Fruit fly (Drosophila melanogaster) S2 (cell line): ENCODE data around the gene rtet.

ENCODE experiments used
- CG8478 ChIP-seq: fragments of >200 bp; optimal IDR thresholded peaks from 2 replicates; lab custom pipeline; 2018
- CTCF ChIP-seq, 2 experiments: fragments of >200 bp; optimal IDR thresholded peaks; 2 replicates each; lab custom pipeline; 2018

rtet gene

DNA sequence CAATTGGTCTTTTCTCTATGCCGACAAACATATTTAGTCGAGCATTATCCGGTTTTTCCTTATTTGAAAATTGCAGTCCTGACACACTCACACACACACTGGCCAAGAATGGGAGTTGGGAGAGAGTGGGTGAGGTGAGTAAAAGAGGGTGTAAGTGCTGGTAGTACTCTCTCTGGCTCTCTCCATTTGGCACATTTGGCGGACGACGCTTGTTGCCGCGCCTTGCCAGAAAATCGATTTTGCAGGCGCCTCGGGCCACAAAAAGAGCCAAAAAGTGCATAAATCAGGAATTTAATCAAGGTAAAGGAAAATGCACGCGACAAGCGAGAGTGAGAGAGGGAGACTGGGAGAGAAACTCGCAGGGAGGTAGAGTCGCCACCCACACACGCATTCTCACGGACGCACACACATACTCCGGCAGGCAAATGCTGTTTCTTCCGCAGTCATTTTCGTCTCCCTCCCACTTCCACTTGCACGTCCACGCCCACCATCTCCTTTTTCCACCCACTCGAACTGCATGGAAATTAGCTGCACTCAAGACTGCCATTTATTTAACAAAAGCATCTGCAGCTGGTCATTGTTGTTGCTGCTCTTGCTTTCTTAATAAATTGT, 11.6 kb upstream of the rtet start:
- TF ChIP-seq CG8478 (lab: Kevin White, UChicago), result no peak
- no peak for TF ChIP-seq CTCF (optimal IDR thresholded peaks at IDR 0.05; lab: Kevin White, UChicago)

- TF ChIP-seq CG8478 (lab: Kevin White, UChicago), result no peak
- TF ChIP-seq CTCF (optimal IDR thresholded peaks at IDR 0.05; lab: Kevin White, UChicago), result no peak
Measured at dm6 chr3R:21097160-21097559, 11.1 kb upstream of the rtet start.

DNA sequence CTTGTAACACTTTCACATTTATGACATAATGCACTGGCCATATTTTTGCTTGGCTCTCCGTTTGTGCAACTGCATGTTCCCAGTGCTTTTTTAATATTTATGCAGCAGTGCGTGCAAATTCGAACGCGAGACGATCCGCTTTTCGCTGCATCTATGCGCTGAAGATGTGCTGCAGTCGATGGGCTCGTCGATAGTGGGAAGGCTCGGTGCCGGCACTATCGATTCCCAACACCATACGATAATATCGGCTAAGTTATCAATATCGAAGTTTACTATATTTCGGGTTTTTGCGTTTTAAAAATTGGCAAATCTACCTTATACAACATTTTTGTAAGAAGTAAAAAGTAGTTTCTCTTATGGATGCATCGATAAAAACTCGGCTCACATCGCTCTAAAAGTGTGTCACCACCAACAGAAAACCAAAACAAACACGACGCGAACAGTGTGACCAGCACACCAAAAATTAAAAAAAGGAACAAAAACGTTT, 10.6 kb upstream of the rtet start, which contains the start of gene RhoGAP93B:
TSS of gene RhoGAP93B (minus strand) at position 197 of the 487 bp plus-strand sequence.
- peak; percentile 4 to 10 for TF ChIP-seq CTCF (optimal IDR thresholded peaks at IDR 0.05; lab: Kevin White, UChicago)
- TF ChIP-seq CG8478 (lab: Kevin White, UChicago), result no peak

- TF ChIP-seq CG8478 (lab: Kevin White, UChicago) (no peak), CTCF (optimal IDR thresholded peaks at IDR 0.05; lab: Kevin White, UChicago) (no peak)
Measured at dm6 chr3R:21101453-21102214, 6.6 kb upstream of the rtet start, which contains the start of the genes CG7044 and Tbc1d22. Gene CG7044 (minus strand): TSS chr3R:21101718. Gene Tbc1d22 (plus strand): TSS chr3R:21102199.

dm6 chr3R:21102477-21102876, 5.8 kb upstream of the rtet start:
- TF ChIP-seq CG8478 (lab: Kevin White, UChicago) (no peak), CTCF (optimal IDR thresholded peaks at IDR 0.05; lab: Kevin White, UChicago) (no peak)

DNA sequence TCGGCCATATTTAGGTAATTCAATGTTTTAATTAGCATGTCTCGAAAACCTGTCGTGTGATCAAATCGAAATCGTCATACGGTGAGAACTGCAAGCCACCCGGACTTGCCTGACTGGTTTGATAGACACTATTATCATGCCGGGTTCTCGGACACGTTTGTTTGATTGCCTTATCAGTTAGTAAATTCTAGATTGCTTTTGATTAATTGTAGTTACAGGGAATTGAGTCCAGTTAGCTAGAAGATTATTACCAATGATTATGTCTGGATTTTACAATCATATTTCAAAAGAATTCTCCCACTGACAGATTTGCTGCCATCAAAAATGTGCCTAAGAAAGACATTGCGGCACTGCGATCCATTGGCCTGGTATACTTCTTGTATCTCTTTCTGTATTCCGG, 1.5 kb downstream of the rtet start:
- TF ChIP-seq CG8478 (lab: Kevin White, UChicago), result no peak
- TF ChIP-seq CTCF (optimal IDR thresholded peaks at IDR 0.05; lab: Kevin White, UChicago), result no peak

- no peak for TF ChIP-seq CG8478 (lab: Kevin White, UChicago)
- TF ChIP-seq CTCF (optimal IDR thresholded peaks at IDR 0.05; lab: Kevin White, UChicago), result no peak
Measured at dm6 chr3R:21111046-21111480, 2.8 kb downstream of the rtet start, which contains the start of gene Rab11. Gene Rab11 (plus strand): TSS chr3R:21111408.

dm6 chr3R:21111964-21112740, 3.9 kb downstream of the rtet start:
- TF ChIP-seq CG8478 (lab: Kevin White, UChicago) (no peak), CTCF (optimal IDR thresholded peaks at IDR 0.05; lab: Kevin White, UChicago) (no peak)

- no peak for TF ChIP-seq CTCF (optimal IDR thresholded peaks at IDR 0.05; lab: Kevin White, UChicago)
- TF ChIP-seq CG8478 (lab: Kevin White, UChicago), result no peak
Measured at dm6 chr3R:21112742-21113465, 4.7 kb downstream of the rtet start.

dm6 chr3R:21116057-21116456, 7.8 kb downstream of the rtet start, which contains the start of gene ppan:
Gene ppan (plus strand): TSS chr3R:21116254.
- TF ChIP-seq CTCF (optimal IDR thresholded peaks at IDR 0.05; lab: Kevin White, UChicago) (no peak), CG8478 (lab: Kevin White, UChicago) (no peak)

dm6 chr3R:21118784-21119183, 10.5 kb downstream of the rtet start, which contains the start of gene Bdbt:
Gene Bdbt (minus strand): TSS chr3R:21118856.
- TF ChIP-seq CTCF (optimal IDR thresholded peaks at IDR 0.05; lab: Kevin White, UChicago), result no peak
- no peak for TF ChIP-seq CG8478 (lab: Kevin White, UChicago)

- TF ChIP-seq CTCF (optimal IDR thresholded peaks at IDR 0.05; lab: Kevin White, UChicago), result no peak
- no peak for TF ChIP-seq CG8478 (lab: Kevin White, UChicago)
Measured at dm6 chr3R:21124225-21124624, 16.0 kb downstream of the rtet start.

DNA sequence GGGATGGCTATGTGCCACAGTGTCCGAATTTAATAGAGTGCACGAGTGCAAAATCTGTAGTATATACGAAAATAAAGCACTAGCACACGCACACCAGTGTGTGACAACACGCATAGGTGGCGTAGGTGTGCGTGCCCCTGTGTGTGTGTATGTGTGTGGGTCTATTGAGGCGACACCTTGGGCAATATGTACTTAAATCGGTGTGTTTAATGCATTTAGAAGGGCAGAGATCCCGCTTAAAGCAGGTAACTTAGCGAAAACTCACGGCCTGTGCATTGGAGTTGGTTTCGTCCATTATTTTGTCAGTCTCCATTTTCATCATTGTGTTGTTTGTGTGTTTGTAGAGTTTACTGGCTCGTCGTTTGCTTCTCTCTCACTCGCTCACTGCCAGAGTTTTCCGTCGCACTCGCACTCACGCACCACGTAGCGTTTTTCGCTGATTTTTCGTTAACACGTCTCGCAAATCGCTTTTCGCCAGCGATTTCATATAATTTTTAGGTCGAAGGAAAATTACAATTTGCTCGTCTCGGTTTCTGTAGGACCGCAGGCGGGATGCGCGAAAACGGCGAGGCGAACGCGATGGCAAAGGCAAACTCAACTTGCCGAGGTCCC, 18.5 kb downstream of the rtet start:
- TF ChIP-seq CG8478 (lab: Kevin White, UChicago) (no peak), CTCF (optimal IDR thresholded peaks at IDR 0.05; lab: Kevin White, UChicago) (peak in 1 of 2 experiments; percentile 37)
